Fruit fly (Drosophila melanogaster) S2 (cell line): Measurements from ENCODE around the gene Cnot4.

Experiments used
- CG8478 ChIP-seq: fragments of >200 bp; optimal IDR thresholded peaks from 2 replicates; lab custom pipeline; 2018
- CTCF ChIP-seq, 2 experiments: fragments of >200 bp; optimal IDR thresholded peaks; 2 replicates each; lab custom pipeline; 2018

DNA sequence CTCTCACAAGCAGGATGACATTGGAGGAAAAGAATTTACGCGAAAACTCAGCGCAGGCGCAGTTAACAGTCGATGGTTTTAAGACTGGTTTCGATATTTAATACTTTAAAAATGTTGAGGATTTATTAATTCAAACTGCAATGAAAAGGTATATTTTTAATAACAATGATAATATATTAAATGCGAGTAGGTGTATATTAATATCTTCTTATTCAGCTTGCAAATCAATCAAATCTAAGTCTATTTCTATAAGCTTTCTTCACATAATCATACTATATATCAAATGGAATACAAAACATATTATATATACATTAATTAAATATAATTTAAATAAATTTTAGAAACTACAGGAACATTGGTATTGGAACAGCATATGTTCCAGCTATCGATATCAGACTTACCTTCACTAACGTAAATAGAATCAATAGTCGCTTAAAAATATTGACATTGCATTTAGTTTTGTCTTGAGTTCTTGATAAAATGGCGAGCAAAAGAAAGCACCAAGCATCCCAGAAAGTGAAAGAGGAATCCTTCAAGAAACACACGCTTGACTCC lies 39.2 kb downstream of the Cnot4 start, which contains the start of the genes TBC1D16 and holn1:
- TF ChIP-seq CTCF (optimal IDR thresholded peaks at IDR 0.05; lab: Kevin White, UChicago) (no peak), CG8478 (lab: Kevin White, UChicago) (no peak)
